In genomic region chrX:11520209-11520608, dm6 we compare ENCODE assay signal across 3 fruit fly cellular contexts.
TF ChIP-seq lines count a peak whose summit lies in the region.

No protein-coding gene starts in this region.

- peak; percentile 11 for TF ChIP-seq CTCF in whole organism, embryonic (GFP tag; optimal IDR thresholded peaks at IDR 0.05; lab: Kevin White, UChicago)

TF ChIP-seq in whole organism, embryonic, 481 proteins besides CTCF, POLR2A, EP300 and RAD21:
- TF ChIP-seq CG15479 (GFP tag; optimal IDR thresholded peaks at IDR 0.05; lab: Kevin White, UChicago) (peak; percentile 48), nom (GFP tag; optimal IDR thresholded peaks at IDR 0.05; lab: Kevin White, UChicago) (no peak), tio (GFP tag; optimal IDR thresholded peaks at IDR 0.05; lab: Kevin White, UChicago) (no peak), vvl (GFP tag; IDR thresholded peaks at IDR 0.05; lab: Robert Waterston, UW) (peak; percentile 10; the same call in 1 of the 2 replicates), bbx (GFP tag; IDR thresholded peaks at IDR 0.05; lab: Robert Waterston, UW; ENCODE audit: partially characterized antibody) (peak; percentile 14; the same call in 1 of the 2 replicates), CG15696 (tag; optimal IDR thresholded peaks at IDR 0.05; lab: Kevin White, UChicago) (no peak), Pdp1 (GFP tag; optimal IDR thresholded peaks at IDR 0.05; lab: Kevin White, UChicago) (peak in 1 of 2 experiments; percentile 32), Med (GFP tag; lab: Kevin White, UChicago) (peak; percentile 65), cg (GFP tag; optimal IDR thresholded peaks at IDR 0.05; lab: Kevin White, UChicago) (peak; percentile 61), CG2199 (GFP tag; IDR thresholded peaks at IDR 0.05; lab: Robert Waterston, UW) (peak; percentile 36; the same call in 1 of the 3 replicates), Ets65A (GFP tag; lab: Kevin White, UChicago) (peak; percentile 64), Hey (tag; optimal IDR thresholded peaks at IDR 0.05; lab: Kevin White, UChicago) (no peak), pita (GFP tag; optimal IDR thresholded peaks at IDR 0.05; lab: Kevin White, UChicago) (peak; percentile 14), Hr78 (GFP tag; optimal IDR thresholded peaks at IDR 0.05; lab: Kevin White, UChicago) (peak in 1 of 2 experiments; percentile 46), Nf-YC (tag; optimal IDR thresholded peaks at IDR 0.05; lab: Kevin White, UChicago) (no peak)

TF ChIP-seq in whole organism, pupa, 21 proteins besides CTCF, POLR2A, EP300 and RAD21:
- TF ChIP-seq EcR (GFP tag; optimal IDR thresholded peaks at IDR 0.05; lab: Kevin White, UChicago), result peak; percentile 46
- TF ChIP-seq D1 (tag; optimal IDR thresholded peaks at IDR 0.05; lab: Kevin White, UChicago), result peak; percentile 36
- TF ChIP-seq CG17806 (tag; optimal IDR thresholded peaks at IDR 0.05; lab: Kevin White, UChicago), result no peak
- no peak for TF ChIP-seq Snoo (tag; optimal IDR thresholded peaks at IDR 0.05; lab: Kevin White, UChicago)
- TF ChIP-seq CG15710 (tag; optimal IDR thresholded peaks at IDR 0.05; lab: Kevin White, UChicago), result no peak
- TF ChIP-seq CG4496 (GFP tag; IDR thresholded peaks at IDR 0.05; lab: Robert Waterston, UW), result no peak
- TF ChIP-seq CG34367 (tag; optimal IDR thresholded peaks at IDR 0.05; lab: Kevin White, UChicago), result no peak
- no peak for TF ChIP-seq CG8301 (tag; optimal IDR thresholded peaks at IDR 0.05; lab: Kevin White, UChicago)
- TF ChIP-seq CG32121 (GFP tag; IDR thresholded peaks at IDR 0.05; lab: Robert Waterston, UW), result no peak
- TF ChIP-seq CG10348 (GFP tag; IDR thresholded peaks at IDR 0.05; lab: Robert Waterston, UW), result no peak
- no peak for TF ChIP-seq Ets98B (GFP tag; IDR thresholded peaks at IDR 0.05; lab: Robert Waterston, UW)
- no peak for TF ChIP-seq Pif1B (GFP tag; optimal IDR thresholded peaks at IDR 0.05; lab: Kevin White, UChicago)
- no peak for TF ChIP-seq CG12605 (GFP tag; IDR thresholded peaks at IDR 0.05; lab: Robert Waterston, UW)

TF ChIP-seq in whole organism, wandering third instar larva, 38 proteins besides CTCF, POLR2A, EP300 and RAD21:
- peak; percentile 58 for TF ChIP-seq Dfd (GFP tag; optimal IDR thresholded peaks at IDR 0.05; lab: Kevin White, UChicago)
- no peak for TF ChIP-seq h (GFP tag; optimal IDR thresholded peaks at IDR 0.05; lab: Kevin White, UChicago)
TF ChIP-seq in whole organism, wandering third instar larva: peak in this region for 1.

Comparison
In these comparisons a context has a peak if more than half of its experiments do, and no peak if none do; other contexts are left out.
1. Of the 10 proteins assayed by ChIP-seq in both whole organism, embryonic and whole organism, wandering third instar larva: peak only in whole organism, embryonic: none; only in whole organism, wandering third instar larva: Dfd; in both: none; in neither: 8; mixed calls (peak in some experiments, not most) for 1.